Fruit fly (Drosophila melanogaster): ENCODE measurements around the gene CG32638.

Gene CG32638

dm6 chrX:13099919-13100318, 28.7 kb downstream of the CG32638 start (continued):
- peak; percentile 46 for TF ChIP-seq lbe (GFP tag; optimal IDR thresholded peaks at IDR 0.05)
- TF ChIP-seq CG15601 (tag; optimal IDR thresholded peaks at IDR 0.05), result peak; percentile 45
- no peak for TF ChIP-seq NK7.1 (GFP tag; optimal IDR thresholded peaks at IDR 0.05)
- TF ChIP-seq CG4707 (GFP tag; optimal IDR thresholded peaks at IDR 0.05), result peak; percentile 7
- TF ChIP-seq Nf-YB (GFP tag; optimal IDR thresholded peaks at IDR 0.05), result peak; percentile 50
- TF ChIP-seq CG7372 (GFP tag; IDR thresholded peaks at IDR 0.05), result peak; percentile 87
- peak; percentile 49 for TF ChIP-seq zfh2 (GFP tag; optimal IDR thresholded peaks at IDR 0.05)
- TF ChIP-seq dimm (GFP tag; IDR thresholded peaks at IDR 0.05), result 0 out of 2 replicates have a peak, but pooled peaks have one; percentile 46
- TF ChIP-seq tin (GFP tag; optimal IDR thresholded peaks at IDR 0.05), result peak; percentile 59
- no peak for TF ChIP-seq maf-S (GFP tag; optimal IDR thresholded peaks at IDR 0.05)
- TF ChIP-seq Deaf1 (tag; optimal IDR thresholded peaks at IDR 0.05), result peak; percentile 62
- TF ChIP-seq CG9932 (GFP tag; IDR thresholded peaks at IDR 0.05), result peak; percentile 92
- TF ChIP-seq lola (GFP tag; optimal IDR thresholded peaks at IDR 0.05), result peak in 1 of 3 experiments; percentile 36
- TF ChIP-seq pb (GFP tag; optimal IDR thresholded peaks at IDR 0.05), result no peak
- TF ChIP-seq CG17612 (GFP tag; IDR thresholded peaks at IDR 0.05), result 0 out of 2 replicates have a peak, but pooled peaks have one; percentile 62
- TF ChIP-seq slou (GFP tag; optimal IDR thresholded peaks at IDR 0.05), result no peak
- no peak for TF ChIP-seq Dfd (GFP tag; optimal IDR thresholded peaks at IDR 0.05)
- TF ChIP-seq BEAF-32 (GFP tag; optimal IDR thresholded peaks at IDR 0.05), result no peak
- peak; percentile 93 for TF ChIP-seq dysf (GFP tag; IDR thresholded peaks at IDR 0.05)
- peak; percentile 64 for TF ChIP-seq salm (tag; optimal IDR thresholded peaks at IDR 0.05)
- no peak for TF ChIP-seq CG12744 (GFP tag; optimal IDR thresholded peaks at IDR 0.05)
- peak; percentile 84 for TF ChIP-seq Atf6 (GFP tag; IDR thresholded peaks at IDR 0.05)
- TF ChIP-seq fd102C (GFP tag; optimal IDR thresholded peaks at IDR 0.05), result no peak
- TF ChIP-seq pita (GFP tag; optimal IDR thresholded peaks at IDR 0.05), result no peak
- peak; percentile 59 for TF ChIP-seq mirr (GFP tag; optimal IDR thresholded peaks at IDR 0.05)
- TF ChIP-seq fd64A (GFP tag; optimal IDR thresholded peaks at IDR 0.05), result no peak
- no peak for TF ChIP-seq Lpt (GFP tag; optimal IDR thresholded peaks at IDR 0.05)
- peak; percentile 61 for TF ChIP-seq CG18011 (GFP tag; optimal IDR thresholded peaks at IDR 0.05)
- TF ChIP-seq sr (GFP tag; IDR thresholded peaks at IDR 0.05), result no peak; the same call in 1 of the 3 replicates
- peak; percentile 63 for TF ChIP-seq CG6854 (GFP tag; optimal IDR thresholded peaks at IDR 0.05)
- TF ChIP-seq sim (GFP tag; IDR thresholded peaks at IDR 0.05), result no peak
- TF ChIP-seq CG7987 (GFP tag; optimal IDR thresholded peaks at IDR 0.05), result peak; percentile 54
- TF ChIP-seq CG31388 (GFP tag; optimal IDR thresholded peaks at IDR 0.05), result no peak
- TF ChIP-seq slp2 (GFP tag; optimal IDR thresholded peaks at IDR 0.05), result no peak
- peak; percentile 86 for TF ChIP-seq CG3847 (GFP tag; IDR thresholded peaks at IDR 0.05)
- peak; percentile 3 for TF ChIP-seq Lhr (GFP tag; optimal IDR thresholded peaks at IDR 0.05)
- TF ChIP-seq CG6791 (GFP tag; IDR thresholded peaks at IDR 0.05; ENCODE audit: partially characterized antibody), result no peak
- peak; percentile 78 for TF ChIP-seq cwo (GFP tag; optimal IDR thresholded peaks at IDR 0.05)
- TF ChIP-seq CG17802 (tag; optimal IDR thresholded peaks at IDR 0.05), result no peak
- no peak for TF ChIP-seq HLHmδ (GFP tag; optimal IDR thresholded peaks at IDR 0.05)
- TF ChIP-seq CG17912 (GFP tag; optimal IDR thresholded peaks at IDR 0.05), result peak; percentile 13
- TF ChIP-seq mam (GFP tag; optimal IDR thresholded peaks at IDR 0.05), result peak; percentile 26
- peak; percentile 36 for TF ChIP-seq CG5180 (GFP tag; optimal IDR thresholded peaks at IDR 0.05)
- no peak for TF ChIP-seq CG15073 (GFP tag; optimal IDR thresholded peaks at IDR 0.05)
- TF ChIP-seq CG14014 (GFP tag; IDR thresholded peaks at IDR 0.05), result peak; percentile 92
- peak; percentile 47 for TF ChIP-seq kah (GFP tag; optimal IDR thresholded peaks at IDR 0.05)
- TF ChIP-seq pan (optimal IDR thresholded peaks at IDR 0.05), result no peak
- TF ChIP-seq pan (GFP tag; optimal IDR thresholded peaks at IDR 0.05 in 1 of 2, IDR thresholded peaks at IDR 0.05 in 1 of 2), result peak in 1 of 2 experiments; percentile 93
- no peak for TF ChIP-seq sna (GFP tag; IDR thresholded peaks at IDR 0.05; ENCODE audit: partially characterized antibody)
- peak; percentile 76 for TF ChIP-seq CG2712 (tag; optimal IDR thresholded peaks at IDR 0.05)
- TF ChIP-seq CG8281 (tag; optimal IDR thresholded peaks at IDR 0.05), result peak; percentile 59
